Worm (Caenorhabditis elegans) whole organism, late embryonic: Measurements from ENCODE around the gene srh-272.

Experiments used
- ets-4 ChIP-seq: sonication (generic microtip); optimal IDR thresholded peaks from 2 replicates; lab custom pipeline; 2016; ENCODE audit warnings: missing genetic modification characterization, missing compliant biosample characterization
- fkh-6 ChIP-seq: sonication (generic microtip); optimal IDR thresholded peaks from 2 replicates; lab custom pipeline; 2016; ENCODE audit warnings: missing genetic modification characterization, missing compliant biosample characterization
- zip-5 ChIP-seq: sonication (generic microtip); optimal IDR thresholded peaks from 2 replicates; lab custom pipeline; 2016; ENCODE audit warnings: missing genetic modification characterization, missing compliant biosample characterization

ce11 chrV:2870127-2870526, 7.0 kb downstream of the srh-272 start, which contains the start of gene srh-243:
- TF ChIP-seq ets-4 (tag; lab: Kevin White, UChicago) (no peak), fkh-6 (no peak), zip-5 (tag; lab: Kevin White, UChicago) (no peak)
